Fruit fly (Drosophila melanogaster) whole organism, adult: ENCODE results near the gene CG31055.

ENCODE experiments used
- CG11617 ChIP-seq: fragments of 200-800 bp; sonication (Bioruptor generic); optimal IDR thresholded peaks from 2 replicates; lab custom pipeline; 2017; ENCODE audit warnings: mild to moderate bottlenecking, missing biosample characterization, missing genetic modification reagents, missing genetic modification characterization
- CG12768 ChIP-seq: fragments of 200-800 bp; sonication (Bioruptor generic); optimal IDR thresholded peaks from 2 replicates; lab custom pipeline; 2017; ENCODE audit warnings: missing biosample characterization, missing genetic modification characterization, mild to moderate bottlenecking, moderate library complexity, missing genetic modification reagents
- CG14711 ChIP-seq: fragments of 200-800 bp; sonication (Bioruptor generic); optimal IDR thresholded peaks from 2 replicates; lab custom pipeline; 2018; ENCODE audit warnings: missing biosample characterization, mild to moderate bottlenecking, missing genetic modification characterization, moderate library complexity
- CG1620 ChIP-seq: fragments of 200-800 bp; sonication (Bioruptor generic); optimal IDR thresholded peaks from 2 replicates; lab custom pipeline; 2016; ENCODE audit warnings: missing biosample characterization, missing genetic modification characterization
- CG33017 ChIP-seq: fragments of 200-800 bp; sonication (Bioruptor generic); optimal IDR thresholded peaks from 2 replicates; lab custom pipeline; 2018; ENCODE audit warnings: missing biosample characterization, mild to moderate bottlenecking, missing genetic modification characterization, moderate library complexity
- CG5204 ChIP-seq: fragments of 200-800 bp; sonication (Bioruptor generic); optimal IDR thresholded peaks from 2 replicates; lab custom pipeline; 2016; ENCODE audit warnings: missing biosample characterization, missing genetic modification characterization
- CG7045 ChIP-seq: fragments of 200-800 bp; sonication (Bioruptor generic); optimal IDR thresholded peaks from 2 replicates; lab custom pipeline; 2017; ENCODE audit warnings: missing biosample characterization, mild to moderate bottlenecking, missing genetic modification characterization
- CG7101 ChIP-seq: fragments of 200-800 bp; sonication (Bioruptor generic); optimal IDR thresholded peaks from 2 replicates; lab custom pipeline; 2018; ENCODE audit warnings: missing biosample characterization, mild to moderate bottlenecking, missing genetic modification characterization, moderate library complexity
- Clk ChIP-seq: fragments of 200-800 bp; sonication (Bioruptor generic); optimal IDR thresholded peaks from 2 replicates; lab custom pipeline; 2017; ENCODE audit warnings: missing biosample characterization, missing genetic modification characterization
- Crg-1 ChIP-seq: fragments of 200-800 bp; sonication (Bioruptor generic); optimal IDR thresholded peaks from 2 replicates; lab custom pipeline; 2016; ENCODE audit warnings: missing biosample characterization, missing genetic modification characterization
- Hr96 ChIP-seq: fragments of 200-800 bp; sonication (Bioruptor generic); optimal IDR thresholded peaks from 2 replicates; lab custom pipeline; 2016; ENCODE audit warnings: missing biosample characterization, missing genetic modification characterization
- Mnt ChIP-seq: fragments of 200-800 bp; sonication (Bioruptor generic); optimal IDR thresholded peaks from 2 replicates; lab custom pipeline; 2016; ENCODE audit warnings: missing biosample characterization, mild to moderate bottlenecking, missing genetic modification characterization
- bab1 ChIP-seq: fragments of 200-800 bp; sonication (Bioruptor generic); optimal IDR thresholded peaks from 3 replicates; lab custom pipeline; 2019; ENCODE audit warnings: missing biosample characterization, mild to moderate bottlenecking, missing genetic modification characterization, moderate library complexity
- cic ChIP-seq: fragments of 200-800 bp; sonication (Bioruptor generic); optimal IDR thresholded peaks from 2 replicates; lab custom pipeline; 2017; ENCODE audit warnings: missing biosample characterization, mild to moderate bottlenecking, missing genetic modification characterization, moderate library complexity
- cnc ChIP-seq, 2 experiments: fragments of >200 bp; optimal IDR thresholded peaks; 2 replicates each; lab custom pipeline; 2017
- kay ChIP-seq: fragments of 200-800 bp; sonication (Bioruptor generic); peaks from one replicate; lab custom pipeline; 2016; ENCODE audit warnings: missing biosample characterization, missing genetic modification characterization, borderline replicate concordance
- ovo ChIP-seq: fragments of 200-800 bp; sonication (Bioruptor generic); optimal IDR thresholded peaks from 2 replicates; lab custom pipeline; 2016; ENCODE audit warnings: missing biosample characterization, missing genetic modification characterization
- pad ChIP-seq: fragments of 200-800 bp; sonication (Bioruptor generic); optimal IDR thresholded peaks from 3 replicates; lab custom pipeline; 2017; ENCODE audit warnings: missing biosample characterization, missing genetic modification characterization, mild to moderate bottlenecking, moderate library complexity, missing genetic modification reagents
- tj ChIP-seq: fragments of 200-800 bp; sonication (Bioruptor generic); optimal IDR thresholded peaks from 3 replicates; lab custom pipeline; 2017; ENCODE audit warnings: missing biosample characterization, mild to moderate bottlenecking, missing genetic modification characterization, moderate library complexity
- toe ChIP-seq: fragments of 200-800 bp; sonication (Bioruptor generic); optimal IDR thresholded peaks from 2 replicates; lab custom pipeline; 2016; ENCODE audit warnings: missing biosample characterization, missing genetic modification characterization

The CG31055 gene

DNA sequence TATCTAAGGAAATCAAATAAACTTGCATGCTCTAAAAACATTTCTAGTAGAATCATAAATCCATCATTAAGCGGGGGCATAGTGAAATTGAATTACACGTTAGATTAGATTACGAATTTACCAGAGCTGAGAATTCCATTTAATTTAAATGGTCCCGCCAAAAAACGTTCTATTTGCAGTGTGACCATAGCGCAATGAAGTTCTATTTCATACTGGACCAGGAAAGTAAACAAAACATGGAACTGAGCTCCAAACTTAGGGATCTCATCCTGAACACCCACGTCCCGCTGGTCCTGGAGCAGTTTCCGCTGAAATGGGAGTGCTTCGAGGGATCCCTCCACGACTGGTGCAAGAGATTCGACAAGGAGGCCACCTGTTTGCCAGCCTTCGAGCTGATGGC, 7.1 kb upstream of the CG31055 start, which contains the start of gene HSPBAP1:
Gene HSPBAP1 (plus strand): TSS at position 217 of the 400 bp plus-strand sequence.
- TF ChIP-seq CG14711 (tag; lab: Kevin White, UChicago) (no peak), tj (GFP tag; lab: Kevin White, UChicago) (no peak), Clk (no peak), Crg-1 (GFP tag; lab: Kevin White, UChicago) (no peak), CG11617 (GFP tag; lab: Kevin White, UChicago) (no peak), Mnt (no peak), kay (no peak), CG33017 (tag; lab: Kevin White, UChicago) (no peak), CG12768 (GFP tag; lab: Kevin White, UChicago) (no peak), bab1 (no peak), toe (GFP tag; lab: Kevin White, UChicago) (no peak), CG7101 (tag; lab: Kevin White, UChicago) (no peak), ovo (no peak)

DNA sequence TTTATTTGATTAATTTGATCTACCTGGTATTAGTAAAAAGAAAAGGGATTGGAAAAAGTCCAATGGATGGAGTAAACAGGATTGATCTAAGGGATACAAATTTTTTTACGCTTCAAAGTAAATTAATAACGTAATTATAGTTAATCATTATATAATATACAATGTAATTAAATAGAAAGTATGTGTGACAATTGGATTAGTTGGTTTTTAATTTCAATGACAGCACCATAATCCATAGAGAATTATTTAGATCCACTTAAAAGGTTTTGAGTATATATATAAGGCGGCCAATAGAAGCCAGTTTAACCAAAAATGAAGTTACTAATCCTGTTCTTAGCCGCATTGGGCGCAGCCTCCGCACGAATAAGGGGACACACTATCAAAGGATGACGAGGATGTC, 6.6 kb upstream of the CG31055 start, which contains the start of gene Acp98AB:
Gene Acp98AB (plus strand): TSS at position 301 of the 400 bp plus-strand sequence.
- no peak for TF ChIP-seq Clk
- TF ChIP-seq bab1, result no peak
- no peak for TF ChIP-seq toe (GFP tag; lab: Kevin White, UChicago)
- TF ChIP-seq CG7101 (tag; lab: Kevin White, UChicago), result no peak
- TF ChIP-seq pad (GFP tag; lab: Kevin White, UChicago), result no peak

DNA sequence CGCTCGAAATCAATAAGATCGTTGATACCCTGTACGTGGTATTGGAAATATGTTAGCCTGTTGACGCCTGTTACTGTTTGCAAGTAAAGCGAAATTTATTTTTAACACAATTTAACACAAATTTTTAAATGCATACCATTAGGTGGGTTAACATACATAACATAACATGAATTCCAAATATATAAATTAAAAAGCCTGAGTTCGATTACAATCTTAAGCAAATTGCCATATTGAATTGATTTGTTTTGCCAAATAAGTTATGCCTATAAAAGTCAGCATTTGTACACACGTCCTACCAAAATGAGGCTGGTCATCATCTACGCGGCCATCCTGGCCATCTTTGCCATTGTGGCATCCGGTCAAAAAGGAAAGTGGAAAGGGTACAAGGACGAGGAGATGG, 6.1 kb upstream of the CG31055 start, which contains the start of gene CG43319:
Gene CG43319 (plus strand): TSS at position 301 of the 400 bp plus-strand sequence.
- TF ChIP-seq CG7045 (GFP tag; lab: Kevin White, UChicago), result no peak
- TF ChIP-seq CG33017 (tag; lab: Kevin White, UChicago), result no peak
- no peak for TF ChIP-seq cnc (optimal IDR thresholded peaks at IDR 0.05; lab: Kevin White, UChicago)
- no peak for TF ChIP-seq CG5204 (GFP tag; lab: Kevin White, UChicago)
- no peak for TF ChIP-seq tj (GFP tag; lab: Kevin White, UChicago)
- no peak for TF ChIP-seq Clk
- no peak for TF ChIP-seq Hr96 (GFP tag; lab: Kevin White, UChicago)
- TF ChIP-seq toe (GFP tag; lab: Kevin White, UChicago), result no peak
- no peak for TF ChIP-seq kay
- TF ChIP-seq Mnt, result no peak
- TF ChIP-seq Crg-1 (GFP tag; lab: Kevin White, UChicago), result no peak
- no peak for TF ChIP-seq cic
- no peak for TF ChIP-seq CG14711 (tag; lab: Kevin White, UChicago)
- TF ChIP-seq ovo, result no peak
- TF ChIP-seq CG12768 (GFP tag; lab: Kevin White, UChicago), result no peak
- no peak for TF ChIP-seq pad (GFP tag; lab: Kevin White, UChicago)

DNA sequence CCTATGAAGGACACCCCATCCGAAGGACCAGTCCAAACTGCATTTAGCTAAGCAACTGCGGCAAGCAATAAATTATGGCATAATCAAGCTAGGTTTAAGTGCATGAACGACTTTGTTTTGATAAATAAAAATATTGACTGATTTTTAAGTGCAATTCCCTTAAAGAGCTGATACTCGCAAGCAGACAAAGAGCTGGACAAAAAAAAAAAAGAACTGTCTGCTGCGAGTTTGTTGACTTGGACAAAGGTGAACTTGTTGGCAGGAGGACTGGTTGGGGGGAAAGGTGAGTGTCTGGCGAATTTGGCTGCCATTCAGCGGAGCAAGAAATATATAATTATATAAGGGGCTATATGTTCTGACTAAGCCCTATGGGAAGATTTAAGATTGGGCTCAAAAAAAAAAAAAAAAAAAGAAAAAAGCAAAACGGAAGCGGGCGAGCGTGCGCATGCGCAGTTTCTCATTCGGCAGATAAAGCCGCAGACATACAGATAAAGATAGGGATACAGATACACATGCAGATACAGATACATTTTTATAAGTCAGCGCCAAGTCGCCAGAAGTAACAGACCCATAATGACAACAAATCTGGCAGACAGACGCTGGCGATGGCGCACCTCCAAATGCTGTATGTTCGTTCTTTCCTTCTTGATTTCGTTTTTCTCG, 4.8 kb upstream of the CG31055 start:
- no peak for TF ChIP-seq CG1620 (GFP tag; lab: Kevin White, UChicago)
- no peak for TF ChIP-seq pad (GFP tag; lab: Kevin White, UChicago)

DNA sequence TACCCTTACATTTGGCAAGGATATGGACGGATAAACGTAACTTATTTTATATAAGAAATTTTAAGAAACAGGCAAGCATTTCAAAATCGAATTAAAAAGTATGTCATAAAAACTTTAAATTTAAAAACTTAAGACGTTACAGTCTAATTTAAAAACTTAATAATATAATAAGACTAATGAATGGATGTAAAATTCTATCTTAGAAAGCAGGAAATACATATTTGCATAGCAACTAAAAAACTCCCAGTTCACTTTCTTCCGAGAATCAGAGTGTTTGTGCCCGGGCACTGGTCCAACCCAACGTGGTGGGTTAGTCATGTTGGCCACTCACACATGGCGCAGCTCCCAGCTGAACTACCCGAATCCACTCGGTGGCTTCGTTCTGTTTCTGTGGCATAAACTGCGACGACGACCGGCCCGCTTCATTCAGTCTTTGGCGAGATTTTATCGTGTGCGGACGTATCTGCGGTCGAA, 2.4 kb downstream of the CG31055 start, which contains the start of gene CG12880:
Gene CG12880 (plus strand): TSS at position 424 of the 474 bp plus-strand sequence.
- TF ChIP-seq Crg-1 (GFP tag; lab: Kevin White, UChicago), result no peak
- no peak for TF ChIP-seq CG14711 (tag; lab: Kevin White, UChicago)
- TF ChIP-seq cnc (optimal IDR thresholded peaks at IDR 0.05; lab: Kevin White, UChicago), result no peak
- no peak for TF ChIP-seq Hr96 (GFP tag; lab: Kevin White, UChicago)
- TF ChIP-seq kay, result no peak
- TF ChIP-seq toe (GFP tag; lab: Kevin White, UChicago), result no peak
- no peak for TF ChIP-seq CG12768 (GFP tag; lab: Kevin White, UChicago)
- TF ChIP-seq tj (GFP tag; lab: Kevin White, UChicago), result no peak
- TF ChIP-seq CG7045 (GFP tag; lab: Kevin White, UChicago), result no peak
- no peak for TF ChIP-seq bab1
- no peak for TF ChIP-seq CG5204 (GFP tag; lab: Kevin White, UChicago)
- no peak for TF ChIP-seq cic
- no peak for TF ChIP-seq CG7101 (tag; lab: Kevin White, UChicago)
- no peak for TF ChIP-seq CG33017 (tag; lab: Kevin White, UChicago)
- TF ChIP-seq pad (GFP tag; lab: Kevin White, UChicago), result no peak
- no peak for TF ChIP-seq ovo

DNA sequence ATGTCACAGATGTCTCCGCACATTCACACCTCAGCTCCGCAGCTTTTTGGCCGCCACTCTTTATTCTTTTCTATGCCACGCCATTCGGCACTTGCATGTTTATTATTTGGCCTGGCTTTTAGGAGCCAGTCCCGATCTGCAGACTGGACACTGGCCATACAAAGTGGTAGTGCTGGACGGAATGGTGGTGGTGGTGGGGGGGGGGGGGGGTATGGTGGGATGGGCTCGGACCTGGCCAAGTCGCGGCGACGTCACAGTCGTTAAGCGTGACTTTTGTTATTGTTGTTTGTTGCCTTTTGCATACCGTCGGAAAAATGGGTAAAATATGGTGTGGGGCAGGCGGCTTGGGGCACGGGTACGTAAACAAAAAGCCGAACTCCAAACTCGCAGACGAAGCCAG, 2.9 kb downstream of the CG31055 start:
- TF ChIP-seq CG1620 (GFP tag; lab: Kevin White, UChicago), result no peak
- TF ChIP-seq kay, result peak; percentile 28

DNA sequence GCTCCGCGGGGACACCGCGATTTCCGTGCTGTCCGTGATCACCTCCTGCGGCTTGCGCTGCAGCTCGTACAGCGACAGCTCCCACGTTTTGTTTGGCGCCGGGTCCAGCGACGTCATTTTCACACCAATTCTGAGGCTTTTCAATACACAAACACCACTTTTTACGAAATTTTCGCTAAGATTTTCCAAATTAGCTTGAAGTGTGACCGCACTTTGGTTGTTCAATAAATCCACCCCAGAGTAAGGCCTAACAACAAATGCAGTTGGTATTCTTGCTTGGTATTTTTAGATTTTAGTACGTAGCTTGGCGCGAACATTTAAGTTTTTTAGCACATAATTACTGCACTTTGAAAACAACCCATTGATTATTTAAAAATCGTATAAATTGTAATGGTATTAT, 6.1 kb downstream of the CG31055 start, which contains the start of gene Sce:
Gene Sce (minus strand): TSS at position 231 of the 400 bp plus-strand sequence.
- no peak for TF ChIP-seq Hr96 (GFP tag; lab: Kevin White, UChicago)
- no peak for TF ChIP-seq Crg-1 (GFP tag; lab: Kevin White, UChicago)
- no peak for TF ChIP-seq cnc (optimal IDR thresholded peaks at IDR 0.05; lab: Kevin White, UChicago)
- no peak for TF ChIP-seq Mnt
- TF ChIP-seq Clk, result no peak
- TF ChIP-seq bab1, result no peak
- no peak for TF ChIP-seq CG1620 (GFP tag; lab: Kevin White, UChicago)
- TF ChIP-seq CG33017 (tag; lab: Kevin White, UChicago), result no peak
- no peak for TF ChIP-seq cic
- TF ChIP-seq kay, result no peak
- TF ChIP-seq CG5204 (GFP tag; lab: Kevin White, UChicago), result no peak
- TF ChIP-seq CG7045 (GFP tag; lab: Kevin White, UChicago), result no peak
